Worm (Caenorhabditis elegans): Measurements from ENCODE around the gene dmsr-14.

- no peak for TF ChIP-seq ztf-23 (GFP tag; IDR thresholded peaks at IDR 0.05)
- no peak for TF ChIP-seq klf-2 (GFP tag; conservative IDR thresholded peaks at IDR 0.05)
- TF ChIP-seq med-1 (GFP tag; optimal IDR thresholded peaks at IDR 0.05; ENCODE audit: insufficient read depth), result no peak
- TF ChIP-seq flt-1 (GFP tag; IDR thresholded peaks at IDR 0.05), result no peak
- TF ChIP-seq ztf-29 (GFP tag; IDR thresholded peaks at IDR 0.05), result no peak
- no peak for TF ChIP-seq T22C8.4 (GFP tag; IDR thresholded peaks at IDR 0.05)
- no peak for TF ChIP-seq tab-1 (GFP tag; IDR thresholded peaks at IDR 0.05)
- no peak for TF ChIP-seq ref-1 (GFP tag; conservative IDR thresholded peaks at IDR 0.05)
- no peak for TF ChIP-seq cog-1 (tag; optimal IDR thresholded peaks at IDR 0.05)
Observed at ce11 chrV:6808962-6809361, 8.1 kb downstream of the dmsr-14 start, which contains the start of gene dmsr-16.
